Worm (Caenorhabditis elegans) whole organism, young adult: ENCODE results near the gene gsto-3.

Source experiments
- B0035.1 ChIP-seq: sonication (generic microtip); optimal IDR thresholded peaks from 2 replicates; lab custom pipeline; 2016; ENCODE audit warnings: missing genetic modification characterization, mild to moderate bottlenecking, missing compliant biosample characterization, missing genotype, missing genetic modification reagents
- D2030.7 ChIP-seq: fragments of 200-800 bp; sonication (Bioruptor generic); IDR thresholded peaks from 2 replicates; pipeline ENCODE4 v1.3.6; 2022; ENCODE audit warnings: missing genetic modification reagents, missing genetic modification characterization, missing compliant biosample characterization
- F22D6.2 ChIP-seq: sonication (generic microtip); optimal IDR thresholded peaks from 2 replicates; lab custom pipeline; 2016; ENCODE audit warnings: mild to moderate bottlenecking, missing genetic modification characterization, missing compliant biosample characterization
- F55B11.4 ChIP-seq: sonication (generic microtip); optimal IDR thresholded peaks from 2 replicates; lab custom pipeline; 2016; ENCODE audit warnings: missing compliant biosample characterization, missing genetic modification characterization, borderline replicate concordance; ENCODE audit not compliant: insufficient read depth
- K11D2.4 ChIP-seq: fragments of 200-800 bp; sonication (Bioruptor generic); IDR thresholded peaks from 2 replicates; pipeline ENCODE4 v1.3.6; 2022; ENCODE audit warnings: missing genetic modification reagents, missing genetic modification characterization, missing compliant biosample characterization
- T26A5.8 ChIP-seq: sonication (generic microtip); optimal IDR thresholded peaks from 2 replicates; lab custom pipeline; 2016; ENCODE audit warnings: missing genetic modification characterization, missing compliant biosample characterization
- Y53F4B.3 ChIP-seq: fragments of 200-800 bp; sonication (Bioruptor generic); IDR thresholded peaks from 2 replicates; pipeline ENCODE4 v1.3.6; 2022; ENCODE audit warnings: missing genetic modification reagents, missing genetic modification characterization, missing compliant biosample characterization
- ama-1 ChIP-seq, 3 experiments: fragments of 150-350 bp in 1 of 3; sonication (generic microtip) in 2 of 3; optimal IDR thresholded peaks; 2 replicates each; lab custom pipeline; 2014 to 2018; ENCODE audit warnings: missing biosample characterization in 2 of 3, missing genetic modification characterization in 2 of 3, missing genetic modification reagents in 2 of 3
- aptf-3 ChIP-seq: fragments of 200-800 bp; sonication (Bioruptor generic); IDR thresholded peaks from 2 replicates; pipeline ENCODE4 v1.3.6; 2022; ENCODE audit warnings: missing genetic modification characterization, missing compliant biosample characterization
- atf-7 ChIP-seq: sonication (generic microtip); optimal IDR thresholded peaks from 2 replicates; lab custom pipeline; 2017; ENCODE audit warnings: mild to moderate bottlenecking, missing genetic modification characterization, missing compliant biosample characterization
- athp-1 ChIP-seq: sonication (generic microtip); optimal IDR thresholded peaks from 2 replicates; lab custom pipeline; 2017; ENCODE audit warnings: mild to moderate bottlenecking, missing genetic modification characterization, missing compliant biosample characterization
- attf-3 ChIP-seq: fragments of 200-800 bp; sonication (Bioruptor generic); conservative IDR thresholded peaks from 2 replicates; pipeline ENCODE4 v1.3.6; 2022; ENCODE audit warnings: missing genetic modification reagents, missing genetic modification characterization, missing compliant biosample characterization
- attf-5 ChIP-seq: fragments of 200-800 bp; sonication (Bioruptor generic); optimal IDR thresholded peaks from 2 replicates; lab custom pipeline; 2018; ENCODE audit warnings: mild to moderate bottlenecking, missing genetic modification characterization, missing compliant biosample characterization
- attf-6 ChIP-seq: fragments of 200-800 bp; sonication (Bioruptor generic); IDR thresholded peaks from 2 replicates; pipeline ENCODE4 v1.3.6; 2022; ENCODE audit warnings: missing genetic modification reagents, missing genetic modification characterization, missing compliant biosample characterization
- bed-1 ChIP-seq: fragments of 200-800 bp; sonication (Bioruptor generic); IDR thresholded peaks from 2 replicates; pipeline ENCODE4 v1.3.6; 2022; ENCODE audit warnings: missing genetic modification reagents, missing genetic modification characterization, missing compliant biosample characterization
- ceh-100 ChIP-seq: fragments of 200-800 bp; sonication (Bioruptor generic); IDR thresholded peaks from 2 replicates; pipeline ENCODE4 v1.3.6; 2022; ENCODE audit warnings: missing genetic modification reagents, missing genetic modification characterization, missing compliant biosample characterization
- ceh-40 ChIP-seq: fragments of 200-800 bp; sonication (Bioruptor generic); IDR thresholded peaks from 2 replicates; pipeline ENCODE4 v1.3.6; 2022; ENCODE audit warnings: missing genetic modification characterization, missing compliant biosample characterization
- ceh-58 ChIP-seq: fragments of 200-800 bp; sonication (Bioruptor generic); IDR thresholded peaks from 2 replicates; pipeline ENCODE4 v1.3.6; 2022; ENCODE audit warnings: missing genetic modification characterization, missing compliant biosample characterization
- dox-1 ChIP-seq: fragments of 200-800 bp; sonication (Bioruptor generic); IDR thresholded peaks from 2 replicates; pipeline ENCODE4 v1.3.6; 2022; ENCODE audit warnings: missing genetic modification reagents, missing genetic modification characterization, missing compliant biosample characterization
- dpl-1 ChIP-seq: fragments of 150-350 bp; optimal IDR thresholded peaks from 2 replicates; lab custom pipeline; 2014; ENCODE audit warnings: missing biosample characterization, missing genetic modification reagents, missing genetic modification characterization
- efl-1 ChIP-seq: fragments of 150-350 bp; optimal IDR thresholded peaks from 2 replicates; lab custom pipeline; 2014; ENCODE audit warnings: missing biosample characterization, missing genetic modification reagents, missing genetic modification characterization
- egl-44 ChIP-seq: fragments of 200-800 bp; sonication (Bioruptor generic); IDR thresholded peaks from 2 replicates; pipeline ENCODE4 v1.3.6; 2022; ENCODE audit warnings: missing genetic modification reagents, missing genetic modification characterization, missing compliant biosample characterization
- ekl-4 ChIP-seq: fragments of 200-800 bp; sonication (Bioruptor generic); IDR thresholded peaks from 2 replicates; pipeline ENCODE4 v1.3.6; 2022; ENCODE audit warnings: missing genetic modification reagents, missing genetic modification characterization, missing compliant biosample characterization
- fkh-3 ChIP-seq: sonication (generic microtip); optimal IDR thresholded peaks from 2 replicates; lab custom pipeline; 2016; ENCODE audit warnings: mild to moderate bottlenecking, missing genetic modification characterization, missing compliant biosample characterization
- hmg-1.2 ChIP-seq: fragments of 200-800 bp; sonication (Bioruptor generic); IDR thresholded peaks from 2 replicates; pipeline ENCODE4 v1.3.6; 2022; ENCODE audit warnings: missing genetic modification reagents, missing genetic modification characterization, missing compliant biosample characterization
- hsf-1 ChIP-seq: fragments of 200-800 bp; sonication (Bioruptor generic); IDR thresholded peaks from 2 replicates; pipeline ENCODE4 v1.3.6; 2022; ENCODE audit warnings: missing genetic modification reagents, missing genetic modification characterization, missing compliant biosample characterization
- lag-1 ChIP-seq: fragments of 200-800 bp; sonication (Bioruptor generic); IDR thresholded peaks from 2 replicates; pipeline ENCODE4 v1.3.6; 2022; ENCODE audit warnings: missing genetic modification reagents, missing genetic modification characterization, missing compliant biosample characterization
- let-607 ChIP-seq, 2 experiments: fragments of 200-800 bp in 1 of 2; sonication (Bioruptor generic) in 1 of 2; sonication (generic microtip) in 1 of 2; optimal IDR thresholded peaks; 2 replicates each; lab custom pipeline; 2016 to 2018; ENCODE audit warnings: mild to moderate bottlenecking in 2 of 2, missing compliant biosample characterization in 2 of 2, missing genetic modification characterization in 2 of 2, moderate library complexity in 2 of 2, missing genotype in 1 of 2
- madf-6 ChIP-seq: fragments of 200-800 bp; sonication (Bioruptor generic); IDR thresholded peaks from 2 replicates; pipeline ENCODE4 v1.3.6; 2022; ENCODE audit warnings: missing genetic modification reagents, missing genetic modification characterization, missing compliant biosample characterization
- nhr-179 ChIP-seq: sonication (generic microtip); optimal IDR thresholded peaks from 2 replicates; lab custom pipeline; 2016; ENCODE audit warnings: mild to moderate bottlenecking, missing genetic modification characterization, missing compliant biosample characterization
- sdz-38 ChIP-seq: sonication (generic microtip); optimal IDR thresholded peaks from 2 replicates; lab custom pipeline; 2016; ENCODE audit warnings: missing genotype, missing genetic modification characterization, missing compliant biosample characterization
- snpc-1.3 ChIP-seq: sonication (generic microtip); optimal IDR thresholded peaks from 2 replicates; lab custom pipeline; 2017; ENCODE audit warnings: missing genetic modification characterization, mild to moderate bottlenecking, missing compliant biosample characterization, antibody characterized with exemption, moderate library complexity, missing genotype, missing genetic modification reagents; ENCODE audit not compliant: insufficient read depth
- tbp1 ChIP-seq: fragments of 200-800 bp; sonication (Bioruptor generic); optimal IDR thresholded peaks from 2 replicates; lab custom pipeline; 2018; ENCODE audit warnings: mild to moderate bottlenecking, missing genetic modification characterization, missing compliant biosample characterization
- zfh-2 ChIP-seq: fragments of 200-800 bp; sonication (Bioruptor generic); conservative IDR thresholded peaks from 2 replicates; pipeline ENCODE4 v1.3.6; 2022; ENCODE audit warnings: missing genetic modification reagents, missing genetic modification characterization, missing compliant biosample characterization
- zim-3 ChIP-seq: sonication (generic microtip); optimal IDR thresholded peaks from 2 replicates; lab custom pipeline; 2017; ENCODE audit warnings: mild to moderate bottlenecking, missing genetic modification characterization, moderate library complexity, missing compliant biosample characterization
- ztf-18 ChIP-seq: sonication (generic microtip); optimal IDR thresholded peaks from 2 replicates; lab custom pipeline; 2016; ENCODE audit warnings: missing genotype, mild to moderate bottlenecking, missing genetic modification characterization, missing compliant biosample characterization
- ztf-22 ChIP-seq: fragments of 200-800 bp; sonication (Bioruptor generic); optimal IDR thresholded peaks from 2 replicates; lab custom pipeline; 2018; ENCODE audit warnings: mild to moderate bottlenecking, missing genetic modification characterization, moderate library complexity, missing compliant biosample characterization
- ztf-3 ChIP-seq: fragments of 200-800 bp; sonication (Bioruptor generic); optimal IDR thresholded peaks from 2 replicates; lab custom pipeline; 2018; ENCODE audit warnings: mild to moderate bottlenecking, missing genetic modification characterization, missing compliant biosample characterization

The gsto-3 gene

DNA sequence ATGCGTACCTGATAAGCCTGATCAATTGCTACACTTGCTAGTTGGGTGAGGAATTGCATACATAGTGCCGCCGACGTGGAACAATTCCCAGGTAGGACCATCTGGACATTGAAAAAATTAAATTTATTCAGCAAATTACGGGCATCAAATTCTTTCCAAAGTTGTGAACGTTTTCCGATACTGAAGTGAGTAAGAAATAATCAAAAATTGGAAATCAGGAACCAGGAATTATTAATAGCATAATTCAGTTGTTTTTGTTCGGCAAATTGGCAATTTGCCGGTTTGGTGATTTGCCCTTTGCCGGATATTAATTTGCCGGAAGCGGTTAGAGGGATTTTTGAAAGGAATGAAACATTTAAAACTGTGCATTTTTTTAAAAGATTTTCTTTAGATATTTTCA is at the start of gene gsto-3:
Gene gsto-3 (minus strand): TSS at position 101 of the 400 bp plus-strand sequence.
- TF ChIP-seq B0035.1 (no peak), attf-3 (GFP tag; lab: Robert Waterston, UW) (no peak), ztf-22 (GFP tag; lab: Kevin White, UChicago) (no peak), snpc-1.3 (tag; lab: Kevin White, UChicago) (no peak), ceh-100 (GFP tag; lab: Robert Waterston, UW) (no peak), dpl-1 (no peak), zfh-2 (no peak), fkh-3 (tag; lab: Kevin White, UChicago) (no peak), F55B11.4 (no peak), tbp1 (GFP tag; lab: Kevin White, UChicago) (no peak), K11D2.4 (GFP tag; lab: Robert Waterston, UW) (no peak), Y53F4B.3 (GFP tag; lab: Robert Waterston, UW) (no peak), ama-1 (optimal IDR thresholded peaks at IDR 0.05; lab: Kevin White, UChicago) (no peak), ama-1 (GFP tag; optimal IDR thresholded peaks at IDR 0.05; lab: Kevin White, UChicago) (no peak), ztf-3 (no peak), F22D6.2 (tag; lab: Kevin White, UChicago) (no peak), T26A5.8 (tag; lab: Kevin White, UChicago) (no peak), aptf-3 (GFP tag; lab: Robert Waterston, UW) (no peak)

DNA sequence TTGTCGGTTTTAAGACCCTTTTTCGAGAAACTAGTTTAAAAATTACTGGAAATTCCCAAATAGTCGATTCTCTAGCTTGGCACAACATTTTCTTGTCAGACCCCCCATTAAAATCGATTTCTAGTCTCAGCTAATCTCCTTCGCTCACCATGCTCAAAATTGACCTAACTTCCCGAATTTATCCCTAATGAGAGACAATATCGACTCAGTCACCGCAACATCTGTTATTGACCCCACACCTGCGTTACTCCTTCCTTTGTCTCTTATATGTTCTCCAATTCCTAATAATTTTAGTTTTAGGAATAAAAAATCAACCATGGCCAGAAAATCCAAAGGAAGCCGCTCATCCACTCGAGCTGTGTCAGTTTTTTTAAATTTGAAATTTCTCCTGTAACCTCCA is 47.9 kb upstream of the gsto-3 start, which contains the start of gene cec-8:
Gene cec-8 (plus strand): TSS at position 301 of the 400 bp plus-strand sequence.
- no peak for TF ChIP-seq T26A5.8 (tag; lab: Kevin White, UChicago)
- no peak for TF ChIP-seq sdz-38 (tag; lab: Kevin White, UChicago)
- TF ChIP-seq aptf-3 (GFP tag; lab: Robert Waterston, UW): no peak
- no peak for TF ChIP-seq bed-1 (GFP tag; lab: Robert Waterston, UW)
- no peak for TF ChIP-seq zim-3
- no peak for TF ChIP-seq lag-1
- TF ChIP-seq let-607 (tag; optimal IDR thresholded peaks at IDR 0.05; lab: Kevin White, UChicago): no peak
- TF ChIP-seq efl-1 (GFP tag; lab: Kevin White, UChicago): no peak
- no peak for TF ChIP-seq attf-3 (GFP tag; lab: Robert Waterston, UW)
- TF ChIP-seq nhr-179 (tag; lab: Kevin White, UChicago): no peak
- no peak for TF ChIP-seq ztf-18 (tag; lab: Kevin White, UChicago)
- TF ChIP-seq attf-5 (GFP tag; lab: Kevin White, UChicago): no peak
- TF ChIP-seq hmg-1.2 (GFP tag; lab: Robert Waterston, UW): no peak
- TF ChIP-seq atf-7 (tag; lab: Kevin White, UChicago): no peak
- no peak for TF ChIP-seq ceh-100 (GFP tag; lab: Robert Waterston, UW)
- no peak for TF ChIP-seq B0035.1
- TF ChIP-seq attf-6: no peak
- no peak for TF ChIP-seq athp-1 (tag; lab: Kevin White, UChicago)

DNA sequence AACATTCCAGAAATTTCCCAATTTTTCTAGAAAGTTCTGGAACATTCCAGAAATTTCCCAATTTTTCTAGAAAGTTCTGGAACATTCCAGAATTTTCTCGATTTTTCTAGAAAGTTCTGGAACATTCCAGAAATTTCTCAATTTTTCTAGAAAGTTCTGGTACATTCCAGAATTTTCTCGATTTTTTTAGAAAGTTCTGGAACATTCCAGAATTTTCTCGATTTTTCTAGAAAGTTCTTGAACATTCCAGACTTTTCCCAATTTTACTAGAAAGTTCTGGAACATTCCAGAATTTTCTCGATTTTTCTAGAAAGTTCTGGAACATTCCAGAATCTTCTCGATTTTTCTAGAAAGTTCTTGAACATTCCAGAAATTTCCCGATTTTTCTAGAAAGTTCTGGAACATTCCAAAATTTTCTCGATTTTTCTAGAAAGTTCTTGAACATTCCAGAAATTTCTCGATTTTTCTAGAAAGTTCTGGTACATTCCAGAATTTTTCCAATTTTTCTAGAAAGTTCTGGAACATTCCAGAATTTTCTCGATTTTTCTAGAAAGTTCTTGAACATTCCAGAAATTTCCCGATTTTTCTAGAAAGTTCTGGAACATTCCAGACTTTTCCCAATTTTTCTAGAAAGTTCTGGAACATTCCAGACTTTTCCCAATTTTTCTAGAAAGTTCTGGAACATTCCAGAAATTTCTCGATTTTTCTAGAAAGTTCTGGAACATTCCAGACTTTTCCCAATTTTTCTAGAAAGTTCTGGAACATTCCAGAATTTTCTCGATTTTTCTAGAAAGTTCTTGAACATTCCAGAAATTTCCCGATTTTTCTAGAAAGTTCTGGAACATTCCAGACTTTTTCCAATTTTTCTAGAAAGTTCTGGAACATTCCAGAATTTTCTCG is 44.6 kb upstream of the gsto-3 start:
- 0 out of 2 replicates have a peak, but pooled peaks have one; percentile 10 for TF ChIP-seq D2030.7 (GFP tag; lab: Robert Waterston, UW)
- peak; percentile 33 for TF ChIP-seq madf-6 (GFP tag; lab: Robert Waterston, UW)
- 0 out of 2 replicates have a peak, but pooled peaks have one; percentile 20 for TF ChIP-seq egl-44
- TF ChIP-seq dox-1 (GFP tag; lab: Robert Waterston, UW): peak; percentile 58
- 0 out of 2 replicates have a peak, but pooled peaks have one; percentile 15 for TF ChIP-seq ceh-40 (GFP tag; lab: Robert Waterston, UW)
- TF ChIP-seq ekl-4 (GFP tag; lab: Robert Waterston, UW): peak; percentile 39; the same call in 1 of the 2 replicates
- 0 out of 2 replicates have a peak, but pooled peaks have one; percentile 14 for TF ChIP-seq ceh-100 (GFP tag; lab: Robert Waterston, UW)
- peak; percentile 94 for TF ChIP-seq hsf-1 (GFP tag; lab: Robert Waterston, UW)
- 0 out of 2 replicates have a peak, but pooled peaks have one; percentile 59 for TF ChIP-seq ceh-58
